Fruit fly (Drosophila melanogaster) whole organism: ENCODE data around the gene CG31204.

ENCODE experiments used
- psq ChIP-seq: fragments of >200 bp; optimal IDR thresholded peaks from 2 replicates; lab custom pipeline; 2017
- usp ChIP-seq: fragments of >200 bp; optimal IDR thresholded peaks from 2 replicates; lab custom pipeline; 2017; ENCODE audit warnings: missing biosample characterization, missing genetic modification characterization, mixed read lengths

- TF ChIP-seq usp (no peak), psq (lab: Kevin White, UChicago) (no peak)
Observed at dm6 chr3R:31443023-31443422, 49.7 kb upstream of the CG31204 start.
